Worm (Caenorhabditis elegans) whole organism, L4 larva: Measurements from ENCODE around the gene spp-16.
A peak's percentile ranks its signal among the peaks of the same experiment; 100 is the strongest.

Experiments used
- F26F4.8 ChIP-seq: fragments of 200-800 bp; sonication (Bioruptor generic); conservative IDR thresholded peaks from 2 replicates; pipeline ENCODE4 v1.3.6; 2022; ENCODE audit warnings: missing genetic modification characterization, missing compliant biosample characterization
- Y105C5A.15 ChIP-seq: fragments of 200-800 bp; sonication (Bioruptor generic); IDR thresholded peaks from 2 replicates; pipeline ENCODE4 v1.3.6; 2022; ENCODE audit warnings: missing genetic modification characterization, missing compliant biosample characterization
- Y48G9A.11 ChIP-seq: fragments of 200-800 bp; sonication (Bioruptor generic); IDR thresholded peaks from 2 replicates; pipeline ENCODE4 v1.3.6; 2022; ENCODE audit warnings: missing genetic modification reagents, missing genetic modification characterization, missing compliant biosample characterization
- Y75B8A.6 ChIP-seq: fragments of 200-800 bp; sonication (Bioruptor generic); IDR thresholded peaks from 2 replicates; pipeline ENCODE4 v1.3.6; 2022; ENCODE audit warnings: missing genetic modification reagents, missing genetic modification characterization, missing compliant biosample characterization
- ZK337.2 ChIP-seq: fragments of 200-800 bp; sonication (Bioruptor generic); IDR thresholded peaks from 2 replicates; pipeline ENCODE4 v1.3.6; 2022; ENCODE audit warnings: missing genetic modification reagents, missing genetic modification characterization, missing compliant biosample characterization
- aha-1 ChIP-seq: fragments of 150-350 bp; peaks from one replicate; lab custom pipeline; 2014; ENCODE audit warnings: missing biosample characterization, missing genetic modification characterization
- attf-4 ChIP-seq: sonication (generic microtip); optimal IDR thresholded peaks from 3 replicates; lab custom pipeline; 2017; ENCODE audit warnings: missing biosample characterization, missing genetic modification characterization
- ceh-28 ChIP-seq: fragments of 150-350 bp; optimal IDR thresholded peaks from 2 replicates; lab custom pipeline; 2014; ENCODE audit warnings: missing biosample characterization, missing genetic modification reagents, missing genetic modification characterization
- ceh-62 ChIP-seq: sonication (generic microtip); optimal IDR thresholded peaks from 2 replicates; lab custom pipeline; 2017; ENCODE audit warnings: missing biosample characterization, missing genetic modification characterization
- ceh-82 ChIP-seq: sonication (generic microtip); optimal IDR thresholded peaks from 2 replicates; lab custom pipeline; 2017; ENCODE audit warnings: missing biosample characterization, missing genetic modification characterization
- daf-16 ChIP-seq, 3 experiments: sonication (generic microtip); optimal IDR thresholded peaks; 2 replicates each; lab custom pipeline; 2016 to 2017; ENCODE audit warnings: missing genetic modification characterization in 3 of 3, missing genetic modification reagents in 3 of 3, mild to moderate bottlenecking in 2 of 3, missing compliant biosample characterization in 2 of 3, missing biosample characterization in 1 of 3, moderate library complexity in 1 of 3
- daf-8 ChIP-seq: fragments of 200-800 bp; sonication (Bioruptor generic); IDR thresholded peaks from 2 replicates; pipeline ENCODE4 v1.3.6; 2022; ENCODE audit warnings: missing genetic modification characterization, missing compliant biosample characterization
- dmd-6 ChIP-seq: fragments of 200-800 bp; sonication (Bioruptor generic); IDR thresholded peaks from 2 replicates; pipeline ENCODE4 v1.3.6; 2022; ENCODE audit warnings: missing genetic modification reagents, missing genetic modification characterization, missing compliant biosample characterization
- dmd-8 ChIP-seq: fragments of 200-800 bp; sonication (Bioruptor generic); IDR thresholded peaks from 2 replicates; pipeline ENCODE4 v1.3.6; 2022; ENCODE audit warnings: missing genetic modification characterization, missing compliant biosample characterization
- dmd-9 ChIP-seq: fragments of 200-800 bp; sonication (Bioruptor generic); IDR thresholded peaks from 2 replicates; pipeline ENCODE4 v1.3.6; 2022; ENCODE audit warnings: missing genetic modification reagents, missing genetic modification characterization, missing compliant biosample characterization
- dpl-1 ChIP-seq: fragments of 150-350 bp; optimal IDR thresholded peaks from 2 replicates; lab custom pipeline; 2014; ENCODE audit warnings: missing biosample characterization, missing genetic modification reagents, missing genetic modification characterization
- egl-27 ChIP-seq: sonication (generic microtip); optimal IDR thresholded peaks from 3 replicates; lab custom pipeline; 2017; ENCODE audit warnings: missing biosample characterization, missing genetic modification reagents, missing genetic modification characterization
- fos-1 ChIP-seq: fragments of 150-350 bp; optimal IDR thresholded peaks from 2 replicates; lab custom pipeline; 2014; ENCODE audit warnings: missing biosample characterization, missing genetic modification characterization
- hif-1 ChIP-seq, 2 experiments: sonication (generic microtip); optimal IDR thresholded peaks; 2 replicates each; lab custom pipeline; 2016 to 2017; ENCODE audit warnings: missing compliant biosample characterization in 2 of 2, missing genetic modification characterization in 2 of 2, missing genetic modification reagents in 2 of 2, missing genotype in 2 of 2, mild to moderate bottlenecking in 1 of 2
- hlh-11 ChIP-seq: fragments of 200-800 bp; sonication (Bioruptor generic); optimal IDR thresholded peaks from 2 replicates; lab custom pipeline; 2018; ENCODE audit warnings: mild to moderate bottlenecking, missing genetic modification characterization, missing compliant biosample characterization
- hlh-30 ChIP-seq: sonication (generic microtip); optimal IDR thresholded peaks from 2 replicates; lab custom pipeline; 2017; ENCODE audit warnings: antibody characterized with exemption, mild to moderate bottlenecking, missing genetic modification characterization, missing compliant biosample characterization; ENCODE audit not compliant: insufficient read depth
- jun-1 ChIP-seq: fragments of 150-350 bp; optimal IDR thresholded peaks from 2 replicates; lab custom pipeline; 2014; ENCODE audit warnings: missing biosample characterization, missing genetic modification reagents, missing genetic modification characterization
- lim-7 ChIP-seq: fragments of 200-800 bp; sonication (Bioruptor generic); IDR thresholded peaks from 2 replicates; pipeline ENCODE4 v1.3.6; 2022; ENCODE audit warnings: missing genetic modification characterization, missing compliant biosample characterization
- lir-3 ChIP-seq: sonication (generic microtip); optimal IDR thresholded peaks from 2 replicates; lab custom pipeline; 2016; ENCODE audit warnings: mild to moderate bottlenecking, missing genetic modification characterization, missing compliant biosample characterization
- mdt-29 ChIP-seq: fragments of 200-800 bp; sonication (Bioruptor generic); IDR thresholded peaks from 2 replicates; pipeline ENCODE4 v1.3.6; 2022; ENCODE audit warnings: missing genetic modification reagents, missing genetic modification characterization, missing compliant biosample characterization
- mep-1 ChIP-seq: fragments of 150-350 bp; sonication (generic microtip); optimal IDR thresholded peaks from 3 replicates; lab custom pipeline; 2014; ENCODE audit warnings: missing biosample characterization, missing genetic modification characterization
- mxl-3 ChIP-seq: fragments of 200-800 bp; sonication (Bioruptor generic); optimal IDR thresholded peaks from 2 replicates; lab custom pipeline; 2018; ENCODE audit warnings: mild to moderate bottlenecking, missing genetic modification characterization, missing compliant biosample characterization
- nhr-10 ChIP-seq: fragments of 150-350 bp; optimal IDR thresholded peaks from 2 replicates; lab custom pipeline; 2014; ENCODE audit warnings: missing biosample characterization, missing genetic modification characterization
- nhr-11 ChIP-seq: fragments of 150-350 bp; optimal IDR thresholded peaks from 2 replicates; lab custom pipeline; 2014; ENCODE audit warnings: missing biosample characterization, missing genetic modification characterization
- nhr-25 ChIP-seq: sonication (generic microtip); optimal IDR thresholded peaks from 2 replicates; lab custom pipeline; 2017; ENCODE audit warnings: missing genetic modification characterization, mild to moderate bottlenecking, missing compliant biosample characterization, antibody characterized with exemption, moderate library complexity, borderline replicate concordance; ENCODE audit not compliant: insufficient read depth
- nhr-28 ChIP-seq: fragments of 150-350 bp; optimal IDR thresholded peaks from 2 replicates; lab custom pipeline; 2014; ENCODE audit warnings: missing biosample characterization, missing genetic modification characterization
- nhr-42 ChIP-seq: fragments of 200-800 bp; sonication (Bioruptor generic); IDR thresholded peaks from 2 replicates; pipeline ENCODE4 v1.3.6; 2022; ENCODE audit warnings: missing genetic modification characterization, missing compliant biosample characterization
- nhr-6 ChIP-seq: fragments of 150-350 bp; optimal IDR thresholded peaks from 2 replicates; lab custom pipeline; 2014; ENCODE audit warnings: missing biosample characterization, missing genetic modification characterization
- pqm-1 ChIP-seq: sonication (generic microtip); optimal IDR thresholded peaks from 2 replicates; lab custom pipeline; 2017; ENCODE audit warnings: missing biosample characterization, missing genetic modification characterization
- sdz-12 ChIP-seq: fragments of 200-800 bp; sonication (Bioruptor generic); optimal IDR thresholded peaks from 2 replicates; lab custom pipeline; 2018; ENCODE audit warnings: mild to moderate bottlenecking, missing genetic modification characterization, missing compliant biosample characterization
- snpc-4 ChIP-seq: fragments of 150-350 bp; optimal IDR thresholded peaks from 2 replicates; lab custom pipeline; 2014; ENCODE audit warnings: missing biosample characterization, missing genetic modification characterization
- spr-3 ChIP-seq: fragments of 200-800 bp; sonication (Bioruptor generic); optimal IDR thresholded peaks from 2 replicates; lab custom pipeline; 2018; ENCODE audit warnings: mild to moderate bottlenecking, missing genetic modification characterization, missing compliant biosample characterization
- unc-130 ChIP-seq: sonication (generic microtip); optimal IDR thresholded peaks from 2 replicates; lab custom pipeline; 2016; ENCODE audit warnings: missing genetic modification reagents, missing genetic modification characterization, missing compliant biosample characterization
- unc-39 ChIP-seq: sonication (generic microtip); optimal IDR thresholded peaks from 2 replicates; lab custom pipeline; 2017; ENCODE audit warnings: missing biosample characterization, missing genetic modification characterization
- zip-11 ChIP-seq: fragments of 200-800 bp; sonication (Bioruptor generic); IDR thresholded peaks from 2 replicates; pipeline ENCODE4 v1.3.6; 2022; ENCODE audit warnings: missing genetic modification characterization, missing compliant biosample characterization

The spp-16 gene

DNA sequence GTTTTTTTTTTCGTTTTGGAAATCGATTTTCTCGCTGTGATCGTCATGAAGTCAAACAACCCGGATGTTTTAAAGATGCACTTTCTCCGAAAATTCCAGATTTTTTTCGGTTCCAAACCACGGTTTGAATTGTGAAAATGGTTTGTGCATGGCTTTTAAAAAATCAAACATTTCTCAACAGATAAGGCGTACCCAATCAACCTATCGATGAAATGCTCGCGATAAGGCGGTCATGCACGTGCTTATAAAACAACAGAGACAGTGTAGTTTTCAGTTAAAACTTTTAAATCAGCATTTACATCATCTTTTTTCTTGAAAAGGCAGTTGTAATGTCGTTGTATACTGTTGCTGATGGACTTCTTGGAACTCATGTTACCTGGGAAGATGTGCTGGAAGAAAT lies 31.3 kb upstream of the spp-16 start, which contains the start of gene F58B4.5 (continued):
- no peak for TF ChIP-seq jun-1 (tag; lab: Kevin White, UChicago)
- TF ChIP-seq dmd-9 (GFP tag; lab: Robert Waterston, UW), result no peak
- no peak for TF ChIP-seq hif-1 (tag; optimal IDR thresholded peaks at IDR 0.05; lab: Kevin White, UChicago)
- no peak for TF ChIP-seq daf-16 (GFP tag; optimal IDR thresholded peaks at IDR 0.05; lab: Kevin White, UChicago)
- TF ChIP-seq daf-16 (tag; optimal IDR thresholded peaks at IDR 0.05; lab: Kevin White, UChicago), result peak; percentile 49
- peak; percentile 32 for TF ChIP-seq mxl-3 (GFP tag; lab: Kevin White, UChicago)
- TF ChIP-seq unc-130, result no peak
- TF ChIP-seq pqm-1, result peak; percentile 89
- TF ChIP-seq ZK337.2 (GFP tag; lab: Robert Waterston, UW), result no peak
- TF ChIP-seq dpl-1, result no peak
- peak; percentile 34 for TF ChIP-seq nhr-28 (tag; lab: Kevin White, UChicago)
- no peak for TF ChIP-seq ceh-62 (tag; lab: Kevin White, UChicago)
- TF ChIP-seq hlh-11 (tag; lab: Kevin White, UChicago), result peak; percentile 73

DNA sequence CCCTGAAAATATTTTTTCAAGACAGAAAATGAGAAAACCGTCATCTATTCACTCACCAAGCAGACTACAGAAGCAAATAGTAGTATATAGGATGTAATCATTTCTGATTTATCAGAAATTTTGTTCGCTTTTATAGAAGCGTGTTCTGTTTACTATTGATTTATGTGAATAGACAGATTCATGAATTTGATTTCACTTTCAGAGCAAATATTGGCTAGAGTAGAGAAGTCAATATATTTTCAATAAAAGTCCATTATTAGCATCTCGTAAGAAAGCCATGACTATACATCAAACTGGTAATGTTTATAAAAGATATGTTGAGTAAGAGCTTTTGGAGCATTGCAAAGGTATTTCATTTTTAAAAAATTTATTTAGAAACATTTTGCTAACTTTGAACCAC lies 30.1 kb upstream of the spp-16 start, which contains the start of gene scvp-1:
Gene scvp-1 (minus strand): TSS at position 101 of the 400 bp plus-strand sequence.
- TF ChIP-seq dmd-9 (GFP tag; lab: Robert Waterston, UW), result no peak
- no peak for TF ChIP-seq attf-4 (tag; lab: Kevin White, UChicago)
- TF ChIP-seq Y105C5A.15 (GFP tag; lab: Robert Waterston, UW), result no peak
- no peak for TF ChIP-seq egl-27 (tag; lab: Kevin White, UChicago)
- no peak for TF ChIP-seq spr-3 (GFP tag; lab: Kevin White, UChicago)
- TF ChIP-seq unc-39 (tag; lab: Kevin White, UChicago), result no peak
- TF ChIP-seq fos-1 (tag; lab: Kevin White, UChicago), result no peak
- TF ChIP-seq mep-1, result no peak
- TF ChIP-seq dmd-8, result no peak
- no peak for TF ChIP-seq snpc-4 (tag; lab: Kevin White, UChicago)
- no peak for TF ChIP-seq hlh-30 (tag; lab: Kevin White, UChicago)
- no peak for TF ChIP-seq nhr-10
- no peak for TF ChIP-seq ceh-82 (tag; lab: Kevin White, UChicago)
- TF ChIP-seq mdt-29 (GFP tag; lab: Robert Waterston, UW), result no peak
- TF ChIP-seq Y75B8A.6 (GFP tag; lab: Robert Waterston, UW), result no peak
- no peak for TF ChIP-seq Y48G9A.11
- TF ChIP-seq nhr-28 (tag; lab: Kevin White, UChicago), result no peak
- no peak for TF ChIP-seq unc-130

- no peak for TF ChIP-seq daf-8 (GFP tag; lab: Robert Waterston, UW)
- TF ChIP-seq nhr-6 (tag; lab: Kevin White, UChicago), result no peak
- TF ChIP-seq nhr-42 (GFP tag; lab: Robert Waterston, UW), result no peak
- TF ChIP-seq nhr-25 (tag; lab: Kevin White, UChicago), result no peak
Measured at ce11 chrV:10929511-10929910, 28.4 kb upstream of the spp-16 start, which contains the start of gene F58B4.3. Gene F58B4.3, plus strand, starts transcription at chrV:10929811.

ce11 chrV:10925658-10926057 lies 24.6 kb upstream of the spp-16 start:
- TF ChIP-seq zip-11 (GFP tag; lab: Robert Waterston, UW) (no peak), fos-1 (tag; lab: Kevin White, UChicago) (no peak), ceh-28 (tag; lab: Kevin White, UChicago) (no peak), dmd-6 (GFP tag; lab: Robert Waterston, UW) (no peak), nhr-28 (tag; lab: Kevin White, UChicago) (no peak), ceh-62 (tag; lab: Kevin White, UChicago) (no peak), lim-7 (GFP tag; lab: Robert Waterston, UW) (no peak), lir-3 (no peak), nhr-6 (tag; lab: Kevin White, UChicago) (no peak), pqm-1 (no peak), sdz-12 (GFP tag; lab: Kevin White, UChicago) (no peak), F26F4.8 (GFP tag; lab: Robert Waterston, UW) (no peak), nhr-11 (tag; lab: Kevin White, UChicago) (no peak), aha-1 (tag; lab: Kevin White, UChicago) (no peak)
